Worm (Caenorhabditis elegans) whole organism, early embryonic: ENCODE data around the gene C04C3.6.

Experiments
- pes-1 ChIP-seq: fragments of 200-800 bp; sonication (Bioruptor generic); IDR thresholded peaks from 2 replicates; pipeline ENCODE4 v1.3.6; 2022; ENCODE audit warnings: missing genetic modification reagents, missing genetic modification characterization, missing compliant biosample characterization
- tbx-11 ChIP-seq: fragments of 200-800 bp; sonication (Bioruptor generic); IDR thresholded peaks from 2 replicates; pipeline ENCODE4 v1.3.6; 2022; ENCODE audit warnings: missing genetic modification characterization, missing compliant biosample characterization
- tra-4 ChIP-seq: sonication (generic microtip); optimal IDR thresholded peaks from 2 replicates; lab custom pipeline; 2017; ENCODE audit warnings: missing genetic modification characterization, missing compliant biosample characterization

DNA sequence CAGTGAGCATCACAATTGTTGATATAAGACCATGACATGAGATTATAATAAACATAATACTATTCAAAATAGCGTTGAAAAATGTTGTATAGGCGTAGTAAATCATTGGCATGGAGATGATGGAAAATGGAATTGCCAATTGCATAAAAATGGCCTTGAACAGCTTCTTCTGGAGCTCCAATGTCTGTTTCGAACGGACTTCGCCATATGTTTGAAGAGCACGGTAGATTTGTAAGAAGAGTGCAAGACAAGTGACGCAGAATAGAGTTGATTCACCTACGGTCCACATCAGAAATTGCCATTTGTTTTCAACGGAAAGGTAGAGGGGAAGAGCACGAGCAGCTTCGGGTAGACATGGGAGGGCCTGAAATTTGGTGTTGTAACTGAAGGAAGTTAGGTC lies 24.9 kb upstream of the C04C3.6 start:
- no peak for TF ChIP-seq pes-1
- TF ChIP-seq tra-4 (tag; lab: Kevin White, UChicago) = no peak
- no peak for TF ChIP-seq tbx-11 (GFP tag; lab: Robert Waterston, UW)
